Worm (Caenorhabditis elegans) whole organism, young adult: ENCODE measurements around the gene tag-280.

ENCODE experiments used
- T07F8.4 ChIP-seq: sonication (generic microtip); optimal IDR thresholded peaks from 2 replicates; lab custom pipeline; 2016; ENCODE audit warnings: mild to moderate bottlenecking, missing genetic modification characterization, moderate library complexity, missing compliant biosample characterization
- dpl-1 ChIP-seq: fragments of 150-350 bp; optimal IDR thresholded peaks from 2 replicates; lab custom pipeline; 2014; ENCODE audit warnings: missing biosample characterization, missing genetic modification reagents, missing genetic modification characterization

- TF ChIP-seq dpl-1 (GFP tag; lab: Kevin White, UChicago) (no peak), T07F8.4 (tag; lab: Kevin White, UChicago) (no peak)
Measured at ce11 chrII:12467047-12467446, 6.6 kb downstream of the tag-280 start, which contains the start of gene srg-16.
